Worm (Caenorhabditis elegans): ENCODE results near the gene srbc-31.

The srbc-31 gene

DNA sequence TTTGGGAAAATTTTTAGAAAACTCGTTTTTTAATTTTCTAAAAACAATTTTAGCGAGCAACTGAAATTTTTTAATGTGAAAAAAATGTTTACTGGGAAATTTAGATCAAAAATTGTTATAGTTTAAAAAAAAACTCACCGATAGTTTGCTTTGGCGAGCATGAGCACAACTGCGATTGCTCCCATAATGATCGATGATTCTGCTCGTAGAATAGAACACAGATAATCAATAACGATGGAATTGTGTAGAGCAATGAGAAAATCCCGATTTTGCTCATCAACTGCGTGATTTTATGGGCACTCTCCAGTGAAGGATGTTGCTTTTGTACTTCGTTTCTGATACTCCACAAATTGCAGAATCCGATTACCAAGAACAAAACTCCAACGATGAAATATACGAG lies 34.8 kb downstream of the srbc-31 start:
- TF ChIP-seq hlh-15 (tag; optimal IDR thresholded peaks at IDR 0.05) = no peak
- TF ChIP-seq dmd-4 (tag; optimal IDR thresholded peaks at IDR 0.05; ENCODE audit: borderline replicate concordance) = no peak
- TF ChIP-seq tbx-7 (tag; optimal IDR thresholded peaks at IDR 0.05) = no peak
- no peak for TF ChIP-seq hlh-30 (tag; optimal IDR thresholded peaks at IDR 0.05; ENCODE audit: insufficient read depth)
- TF ChIP-seq unc-42 (tag; optimal IDR thresholded peaks at IDR 0.05) = no peak
- TF ChIP-seq fkh-10 (GFP tag; optimal IDR thresholded peaks at IDR 0.05) = no peak
- no peak for TF ChIP-seq syd-9 (tag; optimal IDR thresholded peaks at IDR 0.05)
- no peak for TF ChIP-seq K09A11.1 (tag; optimal IDR thresholded peaks at IDR 0.05; ENCODE audit: insufficient read depth)
- TF ChIP-seq eyg-1 (tag; optimal IDR thresholded peaks at IDR 0.05) = no peak
- no peak for TF ChIP-seq sox-4 (tag; optimal IDR thresholded peaks at IDR 0.05)
- no peak for TF ChIP-seq pros-1 (tag; optimal IDR thresholded peaks at IDR 0.05)
- TF ChIP-seq ama-1 (optimal IDR thresholded peaks at IDR 0.05) = no peak
- TF ChIP-seq ceh-34 (tag; optimal IDR thresholded peaks at IDR 0.05) = no peak
- no peak for TF ChIP-seq nhr-232 (tag; optimal IDR thresholded peaks at IDR 0.05)
- TF ChIP-seq hlh-8 (tag; optimal IDR thresholded peaks at IDR 0.05) = no peak
- TF ChIP-seq che-1 (tag; optimal IDR thresholded peaks at IDR 0.05) = no peak
- TF ChIP-seq ceh-22 (tag; optimal IDR thresholded peaks at IDR 0.05) = no peak

DNA sequence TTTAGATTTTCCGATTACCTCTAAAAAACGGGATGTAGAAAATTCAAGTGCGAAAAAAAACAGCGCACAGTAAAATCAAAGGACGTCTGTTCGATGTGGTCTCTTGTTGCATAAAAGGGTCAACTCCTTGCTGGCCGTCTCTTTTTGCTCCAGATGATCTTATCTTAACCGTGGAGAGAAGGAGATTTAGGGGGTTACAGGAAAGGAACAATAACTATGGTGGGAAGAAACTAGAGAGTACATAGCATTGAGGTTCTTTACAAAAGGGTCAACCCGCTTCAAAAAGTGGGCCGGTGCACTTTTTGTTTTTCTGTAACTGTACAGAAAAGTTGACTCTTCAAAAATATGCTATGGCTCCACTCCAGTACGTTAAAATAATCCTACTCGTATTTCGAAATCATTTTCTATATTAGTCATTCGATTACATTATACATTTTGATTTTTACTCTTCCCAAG lies 45.8 kb downstream of the srbc-31 start, which contains the start of the genes T20D4.19 and srj-9:
Gene T20D4.19 (minus strand): TSS at position 101 of the 456 bp plus-strand sequence.
Gene srj-9 (plus strand): TSS at position 406 of the 456 bp plus-strand sequence.
- TF ChIP-seq odd-2 (tag; optimal IDR thresholded peaks at IDR 0.05) = no peak
- TF ChIP-seq sox-4 (tag; optimal IDR thresholded peaks at IDR 0.05) = no peak
- TF ChIP-seq pax-1 (tag; optimal IDR thresholded peaks at IDR 0.05) = no peak

DNA sequence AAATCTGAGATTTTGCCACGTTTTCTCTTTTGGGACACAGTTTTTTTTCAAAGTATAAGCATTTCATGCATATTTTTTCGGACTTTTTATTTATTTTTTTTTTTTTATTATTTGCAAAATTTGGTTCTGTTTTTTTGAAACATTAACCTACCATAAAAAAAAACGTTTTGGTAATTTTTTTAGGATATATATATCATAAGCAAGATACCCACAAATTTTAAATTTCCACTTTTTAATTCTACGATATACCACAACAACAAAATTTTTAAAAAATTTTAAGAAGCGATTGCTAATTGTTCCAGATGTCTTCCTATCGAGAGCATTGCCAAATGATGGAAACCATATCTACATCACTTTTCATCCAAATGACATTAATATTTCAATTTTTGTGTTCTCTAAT lies 48.7 kb downstream of the srbc-31 start, which contains the start of gene srab-20:
Gene srab-20 (plus strand): TSS at position 301 of the 400 bp plus-strand sequence.
- no peak for TF ChIP-seq unc-55 (GFP tag; optimal IDR thresholded peaks at IDR 0.05)
- no peak for TF ChIP-seq sox-2 (GFP tag; IDR thresholded peaks at IDR 0.05)
- TF ChIP-seq ceh-31 (tag; optimal IDR thresholded peaks at IDR 0.05) = no peak
- no peak for TF ChIP-seq ceh-9 (tag; optimal IDR thresholded peaks at IDR 0.05)
- no peak for TF ChIP-seq odd-2 (tag; optimal IDR thresholded peaks at IDR 0.05)
- no peak for TF ChIP-seq pha-4 (tag; optimal IDR thresholded peaks at IDR 0.05)
- no peak for TF ChIP-seq che-1 (tag; optimal IDR thresholded peaks at IDR 0.05)
- TF ChIP-seq elt-2 (tag; optimal IDR thresholded peaks at IDR 0.05) = no peak
